Fruit fly (Drosophila melanogaster) whole organism, embryonic: ENCODE data around the gene CG43255.

Source experiments
- Bgb ChIP-seq: fragments of 200-800 bp; sonication (Bioruptor generic); IDR thresholded peaks from 2 replicates; pipeline ENCODE4 v1.3.6; 2022; ENCODE audit warnings: missing biosample characterization, missing genetic modification characterization; ENCODE audit not compliant: partially characterized antibody
- CG10267 ChIP-seq: fragments of 200-800 bp; sonication (Bioruptor generic); optimal IDR thresholded peaks from 2 replicates; lab custom pipeline; 2018; ENCODE audit warnings: missing biosample characterization, mild to moderate bottlenecking, missing genetic modification characterization, moderate library complexity
- CG10462 ChIP-seq: fragments of 200-800 bp; sonication (Bioruptor generic); optimal IDR thresholded peaks from 2 replicates; lab custom pipeline; 2016; ENCODE audit warnings: missing biosample characterization, missing genetic modification characterization
- CG10543 ChIP-seq: fragments of 200-800 bp; sonication (Bioruptor generic); optimal IDR thresholded peaks from 3 replicates; lab custom pipeline; 2017; ENCODE audit warnings: missing biosample characterization, mild to moderate bottlenecking, missing genetic modification characterization, moderate library complexity
- CG11504 ChIP-seq: fragments of 200-800 bp; sonication (Bioruptor generic); optimal IDR thresholded peaks from 3 replicates; lab custom pipeline; 2019; ENCODE audit warnings: missing biosample characterization, mild to moderate bottlenecking, missing genetic modification characterization, moderate library complexity
- CG12219 ChIP-seq: fragments of 200-800 bp; sonication (Bioruptor generic); optimal IDR thresholded peaks from 3 replicates; lab custom pipeline; 2018; ENCODE audit warnings: missing biosample characterization, mild to moderate bottlenecking, missing genetic modification characterization
- CG14014 ChIP-seq: fragments of 200-800 bp; sonication (Bioruptor generic); IDR thresholded peaks from 2 replicates; pipeline ENCODE4 v1.3.6; 2022; ENCODE audit warnings: missing biosample characterization, missing genetic modification characterization
- CG15601 ChIP-seq: fragments of 200-800 bp; sonication (Bioruptor generic); optimal IDR thresholded peaks from 3 replicates; lab custom pipeline; 2019; ENCODE audit warnings: missing biosample characterization, mild to moderate bottlenecking, missing genetic modification characterization, moderate library complexity
- CG15696 ChIP-seq: fragments of 200-800 bp; sonication (Bioruptor generic); optimal IDR thresholded peaks from 2 replicates; lab custom pipeline; 2019; ENCODE audit warnings: missing biosample characterization, mild to moderate bottlenecking, missing genetic modification characterization, moderate library complexity
- CG16813 ChIP-seq: fragments of 200-800 bp; sonication (Bioruptor generic); IDR thresholded peaks from 3 replicates; pipeline ENCODE4 v1.3.6; 2022; ENCODE audit warnings: missing biosample characterization, missing genetic modification characterization; ENCODE audit not compliant: partially characterized antibody
- CG17802 ChIP-seq: fragments of 200-800 bp; sonication (Bioruptor generic); optimal IDR thresholded peaks from 2 replicates; lab custom pipeline; 2018; ENCODE audit warnings: missing biosample characterization, mild to moderate bottlenecking, missing genetic modification characterization, moderate library complexity
- CG2678 ChIP-seq: fragments of 200-800 bp; sonication (Bioruptor generic); optimal IDR thresholded peaks from 3 replicates; lab custom pipeline; 2019; ENCODE audit warnings: missing biosample characterization, mild to moderate bottlenecking, missing genetic modification characterization, moderate library complexity
- CG31441 ChIP-seq: fragments of 200-800 bp; sonication (Bioruptor generic); IDR thresholded peaks from 2 replicates; pipeline ENCODE4 v1.3.6; 2022; ENCODE audit warnings: missing biosample characterization, missing genetic modification characterization
- CG4328 ChIP-seq: fragments of 200-800 bp; sonication (Bioruptor generic); optimal IDR thresholded peaks from 3 replicates; lab custom pipeline; 2017; ENCODE audit warnings: missing biosample characterization, missing genetic modification reagents, missing genetic modification characterization
- CG4404 ChIP-seq: fragments of 200-800 bp; sonication (Bioruptor generic); IDR thresholded peaks from 2 replicates; pipeline ENCODE4 v1.3.6; 2022; ENCODE audit warnings: missing biosample characterization, missing genetic modification characterization
- CG6654 ChIP-seq: fragments of 200-800 bp; sonication (Bioruptor generic); optimal IDR thresholded peaks from 2 replicates; lab custom pipeline; 2017; ENCODE audit warnings: missing biosample characterization, mild to moderate bottlenecking, missing genetic modification characterization
- CG6689 ChIP-seq: fragments of 200-800 bp; sonication (Bioruptor generic); IDR thresholded peaks from 2 replicates; pipeline ENCODE4 v1.3.6; 2022; ENCODE audit warnings: missing biosample characterization, missing genetic modification characterization
- CG6765 ChIP-seq: fragments of 200-800 bp; sonication (Bioruptor generic); optimal IDR thresholded peaks from 3 replicates; lab custom pipeline; 2017; ENCODE audit warnings: missing biosample characterization, mild to moderate bottlenecking, missing genetic modification characterization
- CG6791 ChIP-seq: fragments of 200-800 bp; sonication (Bioruptor generic); IDR thresholded peaks from 3 replicates; pipeline ENCODE4 v1.3.6; 2022; ENCODE audit warnings: missing biosample characterization, missing genetic modification characterization; ENCODE audit not compliant: partially characterized antibody
- CG7556 ChIP-seq: fragments of 200-800 bp; sonication (Bioruptor generic); optimal IDR thresholded peaks from 2 replicates; lab custom pipeline; 2017; ENCODE audit warnings: missing biosample characterization, mild to moderate bottlenecking, missing genetic modification characterization
- CG8388 ChIP-seq: fragments of 200-800 bp; sonication (Bioruptor generic); optimal IDR thresholded peaks from 2 replicates; lab custom pipeline; 2019; ENCODE audit warnings: missing biosample characterization, mild to moderate bottlenecking, missing genetic modification characterization, moderate library complexity
- CG9609 ChIP-seq: fragments of 200-800 bp; sonication (Bioruptor generic); optimal IDR thresholded peaks from 3 replicates; lab custom pipeline; 2016; ENCODE audit warnings: missing biosample characterization, missing genetic modification characterization
- CG9797 ChIP-seq: fragments of 200-800 bp; sonication (Bioruptor generic); optimal IDR thresholded peaks from 3 replicates; lab custom pipeline; 2018; ENCODE audit warnings: missing biosample characterization, mild to moderate bottlenecking, missing genetic modification characterization
- Fer2 ChIP-seq: fragments of 200-800 bp; sonication (Bioruptor generic); optimal IDR thresholded peaks from 2 replicates; lab custom pipeline; 2018; ENCODE audit warnings: missing biosample characterization, mild to moderate bottlenecking, missing genetic modification characterization, moderate library complexity
- GATAe ChIP-seq: fragments of 200-800 bp; sonication (Bioruptor generic); conservative IDR thresholded peaks from 2 replicates; pipeline ENCODE4 v1.3.6; 2022; ENCODE audit warnings: missing biosample characterization, missing genetic modification characterization
- HHEX ChIP-seq: fragments of 200-800 bp; sonication (Bioruptor generic); optimal IDR thresholded peaks from 3 replicates; lab custom pipeline; 2017; ENCODE audit warnings: missing biosample characterization, mild to moderate bottlenecking, missing genetic modification characterization, missing genetic modification reagents
- Hand ChIP-seq: fragments of 200-800 bp; sonication (Bioruptor generic); optimal IDR thresholded peaks from 2 replicates; lab custom pipeline; 2017; ENCODE audit warnings: mild to moderate bottlenecking, missing biosample characterization, missing genetic modification reagents, missing genetic modification characterization
- HmgZ ChIP-seq: fragments of 200-800 bp; sonication (Bioruptor generic); optimal IDR thresholded peaks from 2 replicates; lab custom pipeline; 2018; ENCODE audit warnings: missing biosample characterization, mild to moderate bottlenecking, missing genetic modification characterization
- NfI ChIP-seq: fragments of 200-800 bp; sonication (Bioruptor generic); optimal IDR thresholded peaks from 3 replicates; lab custom pipeline; 2018; ENCODE audit warnings: missing biosample characterization, mild to moderate bottlenecking, missing genetic modification characterization, moderate library complexity
- Ravus ChIP-seq: fragments of 200-800 bp; sonication (Bioruptor generic); IDR thresholded peaks from 2 replicates; pipeline ENCODE4 v1.3.6; 2022; ENCODE audit warnings: missing biosample characterization, missing genetic modification characterization
- Six4 ChIP-seq: fragments of 200-800 bp; sonication (Bioruptor generic); optimal IDR thresholded peaks from 2 replicates; lab custom pipeline; 2016; ENCODE audit warnings: missing biosample characterization, missing genetic modification characterization
- Usf ChIP-seq: fragments of 200-800 bp; sonication (Bioruptor generic); optimal IDR thresholded peaks from 2 replicates; lab custom pipeline; 2017; ENCODE audit warnings: missing genotype, missing biosample characterization, missing genetic modification characterization
- ab ChIP-seq: fragments of 200-800 bp; sonication (Bioruptor generic); optimal IDR thresholded peaks from 2 replicates; lab custom pipeline; 2016; ENCODE audit warnings: missing biosample characterization, missing genetic modification characterization
- cad ChIP-seq: fragments of >200 bp; optimal IDR thresholded peaks from 2 replicates; lab custom pipeline; 2017; ENCODE audit warnings: missing biosample characterization, missing genetic modification characterization
- caup ChIP-seq: fragments of 200-800 bp; sonication (Bioruptor generic); optimal IDR thresholded peaks from 3 replicates; lab custom pipeline; 2017; ENCODE audit warnings: missing biosample characterization, mild to moderate bottlenecking, missing genetic modification characterization, moderate library complexity; ENCODE audit not compliant: severe bottlenecking
- cg ChIP-seq: fragments of 200-800 bp; sonication (Bioruptor generic); optimal IDR thresholded peaks from 3 replicates; lab custom pipeline; 2019; ENCODE audit warnings: missing biosample characterization, mild to moderate bottlenecking, missing genetic modification characterization, moderate library complexity
- cwo ChIP-seq: fragments of 200-800 bp; sonication (Bioruptor generic); optimal IDR thresholded peaks from 3 replicates; lab custom pipeline; 2017; ENCODE audit warnings: missing biosample characterization, missing genetic modification characterization, mild to moderate bottlenecking, moderate library complexity, missing genetic modification reagents
- dysf ChIP-seq: fragments of 200-800 bp; sonication (Bioruptor generic); IDR thresholded peaks from 3 replicates; pipeline ENCODE4 v1.3.6; 2022; ENCODE audit warnings: missing biosample characterization, missing genetic modification characterization
- fd102C ChIP-seq: fragments of 200-800 bp; sonication (Bioruptor generic); optimal IDR thresholded peaks from 2 replicates; lab custom pipeline; 2018; ENCODE audit warnings: missing biosample characterization, mild to moderate bottlenecking, missing genetic modification characterization, moderate library complexity
- hkb ChIP-seq, 2 experiments: fragments of 200-800 bp in 1 of 2; fragments of >200 bp in 1 of 2; sonication (Bioruptor generic) in 1 of 2; IDR thresholded peaks in 1 of 2; optimal IDR thresholded peaks in 1 of 2; 2 replicates each; pipeline versions ENCODE4 v1.3.6 to Lab custom; 2017 to 2022; ENCODE audit warnings: missing biosample characterization in 1 of 2, missing genetic modification characterization in 1 of 2
- ind ChIP-seq: fragments of 200-800 bp; sonication (Bioruptor generic); optimal IDR thresholded peaks from 3 replicates; lab custom pipeline; 2016; ENCODE audit warnings: missing biosample characterization, missing genetic modification characterization
- mam ChIP-seq: fragments of 200-800 bp; sonication (Bioruptor generic); optimal IDR thresholded peaks from 3 replicates; lab custom pipeline; 2016; ENCODE audit warnings: missing biosample characterization, missing genetic modification characterization
- odd ChIP-seq: fragments of 200-800 bp; sonication (Bioruptor generic); optimal IDR thresholded peaks from 2 replicates; lab custom pipeline; 2017; ENCODE audit warnings: missing biosample characterization, mild to moderate bottlenecking, missing genetic modification characterization
- ranshi ChIP-seq: fragments of 200-800 bp; sonication (Bioruptor generic); IDR thresholded peaks from 2 replicates; pipeline ENCODE4 v1.3.6; 2022; ENCODE audit warnings: missing biosample characterization, missing genetic modification characterization
- rib ChIP-seq: fragments of 200-800 bp; sonication (Bioruptor generic); IDR thresholded peaks from 2 replicates; pipeline ENCODE4 v1.3.6; 2022; ENCODE audit warnings: missing biosample characterization, missing genetic modification characterization
- sens ChIP-seq: fragments of 200-800 bp; sonication (Bioruptor generic); peaks from one replicate; lab custom pipeline; 2016; ENCODE audit warnings: missing biosample characterization, missing genetic modification characterization
- sr ChIP-seq: fragments of 200-800 bp; sonication (Bioruptor generic); IDR thresholded peaks from 3 replicates; pipeline ENCODE4 v1.3.6; 2022; ENCODE audit warnings: missing biosample characterization, missing genetic modification characterization
- stwl ChIP-seq: fragments of 200-800 bp; sonication (Bioruptor generic); optimal IDR thresholded peaks from 3 replicates; lab custom pipeline; 2018; ENCODE audit warnings: missing biosample characterization, mild to moderate bottlenecking, missing genetic modification characterization, moderate library complexity
- sug ChIP-seq: fragments of 200-800 bp; optimal IDR thresholded peaks from 2 replicates; lab custom pipeline; 2019; ENCODE audit warnings: missing biosample characterization, mild to moderate bottlenecking, missing genetic modification characterization, moderate library complexity
- tx ChIP-seq: fragments of 200-800 bp; sonication (Bioruptor generic); optimal IDR thresholded peaks from 2 replicates; lab custom pipeline; 2016; ENCODE audit warnings: missing biosample characterization, missing genetic modification characterization

The CG43255 gene

dm6 chrX:8885177-8885576 lies 38.6 kb upstream of the CG43255 start (continued):
- TF ChIP-seq CG6765 (GFP tag; lab: Kevin White, UChicago), result no peak
- TF ChIP-seq CG17802 (tag; lab: Kevin White, UChicago), result no peak
- TF ChIP-seq ranshi, result no peak
- TF ChIP-seq Fer2 (tag; lab: Kevin White, UChicago), result no peak
- TF ChIP-seq CG7556 (GFP tag; lab: Kevin White, UChicago), result no peak
- TF ChIP-seq caup (GFP tag; lab: Kevin White, UChicago), result peak; percentile 40
- TF ChIP-seq CG9609 (GFP tag; lab: Kevin White, UChicago), result no peak
- TF ChIP-seq CG31441 (GFP tag; lab: Robert Waterston, UW), result no peak
- no peak for TF ChIP-seq cad (GFP tag; lab: Kevin White, UChicago)
- peak; percentile 46 for TF ChIP-seq sug
- no peak for TF ChIP-seq CG6791 (GFP tag; lab: Robert Waterston, UW)
- TF ChIP-seq CG12219 (GFP tag; lab: Kevin White, UChicago), result no peak
- no peak for TF ChIP-seq CG15601 (tag; lab: Kevin White, UChicago)
- TF ChIP-seq Ravus, result no peak
- no peak for TF ChIP-seq CG14014 (GFP tag; lab: Robert Waterston, UW)
- peak; percentile 16 for TF ChIP-seq cg (GFP tag; lab: Kevin White, UChicago)
- TF ChIP-seq CG10267 (tag; lab: Kevin White, UChicago), result no peak
- TF ChIP-seq hkb (optimal IDR thresholded peaks at IDR 0.05; lab: Kevin White, UChicago), result no peak
- TF ChIP-seq hkb (GFP tag; IDR thresholded peaks at IDR 0.05; lab: Robert Waterston, UW), result no peak
- no peak for TF ChIP-seq sr
- TF ChIP-seq Usf (GFP tag; lab: Kevin White, UChicago), result no peak
- no peak for TF ChIP-seq stwl
- TF ChIP-seq ind (GFP tag; lab: Kevin White, UChicago), result no peak
- TF ChIP-seq Six4 (GFP tag; lab: Kevin White, UChicago), result no peak
- TF ChIP-seq Bgb, result no peak
- TF ChIP-seq CG8388 (GFP tag; lab: Kevin White, UChicago), result no peak
- TF ChIP-seq HHEX, result peak; percentile 16
- no peak for TF ChIP-seq Hand (GFP tag; lab: Kevin White, UChicago)
- peak; percentile 31; the same call in 1 of the 2 replicates for TF ChIP-seq GATAe (GFP tag; lab: Robert Waterston, UW)
- TF ChIP-seq ab (GFP tag; lab: Kevin White, UChicago), result no peak
- TF ChIP-seq CG6689 (GFP tag; lab: Robert Waterston, UW), result no peak
- peak; percentile 40 for TF ChIP-seq CG2678 (tag; lab: Kevin White, UChicago)
- TF ChIP-seq odd (GFP tag; lab: Kevin White, UChicago), result peak; percentile 3
- no peak for TF ChIP-seq CG9797 (GFP tag; lab: Kevin White, UChicago)
- TF ChIP-seq tx (GFP tag; lab: Kevin White, UChicago), result no peak
- no peak for TF ChIP-seq fd102C (GFP tag; lab: Kevin White, UChicago)
- TF ChIP-seq CG4404, result no peak
- no peak for TF ChIP-seq dysf (GFP tag; lab: Robert Waterston, UW)
- peak; percentile 19 for TF ChIP-seq CG10543 (GFP tag; lab: Kevin White, UChicago)
- TF ChIP-seq CG15696, result no peak
- TF ChIP-seq mam (GFP tag; lab: Kevin White, UChicago), result no peak
- TF ChIP-seq sens, result peak; percentile 65
- TF ChIP-seq cwo (GFP tag; lab: Kevin White, UChicago), result peak; percentile 8
- TF ChIP-seq CG4328 (GFP tag; lab: Kevin White, UChicago), result no peak
- TF ChIP-seq NfI (GFP tag; lab: Kevin White, UChicago), result no peak
- no peak for TF ChIP-seq rib (GFP tag; lab: Robert Waterston, UW)
- TF ChIP-seq CG16813 (GFP tag; lab: Robert Waterston, UW), result no peak
- TF ChIP-seq CG11504 (tag; lab: Kevin White, UChicago), result no peak
- no peak for TF ChIP-seq CG6654 (GFP tag; lab: Kevin White, UChicago)
- TF ChIP-seq HmgZ (tag; lab: Kevin White, UChicago), result no peak
- TF ChIP-seq CG10462 (GFP tag; lab: Kevin White, UChicago), result no peak
